Fruit fly (Drosophila melanogaster) whole organism, prepupa: ENCODE measurements around the gene Sos.

Source experiments
- Blimp-1 ChIP-seq: fragments of 200-800 bp; sonication (Bioruptor generic); optimal IDR thresholded peaks from 3 replicates; lab custom pipeline; 2017; ENCODE audit warnings: missing biosample characterization, missing genetic modification characterization, mild to moderate bottlenecking, moderate library complexity, missing genetic modification reagents
- CG10631 ChIP-seq: fragments of 200-800 bp; sonication (Bioruptor generic); optimal IDR thresholded peaks from 2 replicates; lab custom pipeline; 2016; ENCODE audit warnings: missing biosample characterization, missing genetic modification characterization
- CG11294 ChIP-seq: fragments of 200-800 bp; sonication (Bioruptor generic); IDR thresholded peaks from 2 replicates; pipeline ENCODE4 v1.3.6; 2022; ENCODE audit warnings: missing biosample characterization, missing genetic modification characterization
- CG11902 ChIP-seq: fragments of 200-800 bp; sonication (Bioruptor generic); optimal IDR thresholded peaks from 3 replicates; lab custom pipeline; 2016; ENCODE audit warnings: missing biosample characterization, missing genetic modification characterization
- CG15336 ChIP-seq: fragments of 200-800 bp; sonication (Bioruptor generic); IDR thresholded peaks from 2 replicates; pipeline ENCODE4 v1.3.6; 2022; ENCODE audit warnings: missing biosample characterization, missing genetic modification characterization
- CG1621 ChIP-seq: fragments of 200-800 bp; sonication (Bioruptor generic); optimal IDR thresholded peaks from 3 replicates; lab custom pipeline; 2018; ENCODE audit warnings: missing biosample characterization, mild to moderate bottlenecking, missing genetic modification characterization
- CG16779 ChIP-seq: fragments of 200-800 bp; sonication (Bioruptor generic); optimal IDR thresholded peaks from 3 replicates; lab custom pipeline; 2017; ENCODE audit warnings: missing biosample characterization, mild to moderate bottlenecking, missing genetic modification characterization
- CG3032 ChIP-seq: fragments of 200-800 bp; optimal IDR thresholded peaks from 2 replicates; lab custom pipeline; 2019; ENCODE audit warnings: missing biosample characterization, mild to moderate bottlenecking, missing genetic modification characterization, moderate library complexity
- CG31627 ChIP-seq: fragments of 200-800 bp; sonication (Bioruptor generic); optimal IDR thresholded peaks from 3 replicates; lab custom pipeline; 2016; ENCODE audit warnings: missing biosample characterization, missing genetic modification characterization
- CG3919 ChIP-seq: fragments of 200-800 bp; sonication (Bioruptor generic); optimal IDR thresholded peaks from 3 replicates; lab custom pipeline; 2016; ENCODE audit warnings: missing biosample characterization, missing genetic modification characterization
- CG4318 ChIP-seq: fragments of 200-800 bp; sonication (Bioruptor generic); optimal IDR thresholded peaks from 3 replicates; lab custom pipeline; 2017; ENCODE audit warnings: missing biosample characterization, mild to moderate bottlenecking, missing genetic modification characterization
- CG6276 ChIP-seq: fragments of 200-800 bp; sonication (Bioruptor generic); optimal IDR thresholded peaks from 2 replicates; lab custom pipeline; 2017; ENCODE audit warnings: missing biosample characterization, mild to moderate bottlenecking, missing genetic modification characterization
- CG6792 ChIP-seq: fragments of 200-800 bp; sonication (Bioruptor generic); optimal IDR thresholded peaks from 3 replicates; lab custom pipeline; 2016; ENCODE audit warnings: missing biosample characterization, missing genetic modification characterization
- CG6808 ChIP-seq: fragments of 200-800 bp; sonication (Bioruptor generic); optimal IDR thresholded peaks from 3 replicates; lab custom pipeline; 2017; ENCODE audit warnings: missing biosample characterization, missing genetic modification characterization, mild to moderate bottlenecking, moderate library complexity, missing genetic modification reagents
- CG6854 ChIP-seq: fragments of 200-800 bp; sonication (Bioruptor generic); optimal IDR thresholded peaks from 2 replicates; lab custom pipeline; 2017; ENCODE audit warnings: missing biosample characterization, mild to moderate bottlenecking, missing genetic modification characterization
- CG8119 ChIP-seq: fragments of 200-800 bp; sonication (Bioruptor generic); IDR thresholded peaks from 3 replicates; pipeline ENCODE4 v1.3.6; 2022; ENCODE audit warnings: missing biosample characterization, missing genetic modification characterization
- CG8319 ChIP-seq: fragments of 200-800 bp; sonication (Bioruptor generic); optimal IDR thresholded peaks from 3 replicates; lab custom pipeline; 2016; ENCODE audit warnings: missing biosample characterization, missing genetic modification characterization
- CG8632 ChIP-seq: fragments of 200-800 bp; sonication (Bioruptor generic); optimal IDR thresholded peaks from 3 replicates; lab custom pipeline; 2016; ENCODE audit warnings: missing biosample characterization, missing genetic modification characterization
- CG9139 ChIP-seq: fragments of 200-800 bp; sonication (Bioruptor generic); optimal IDR thresholded peaks from 3 replicates; lab custom pipeline; 2017; ENCODE audit warnings: missing biosample characterization, mild to moderate bottlenecking, missing genetic modification characterization
- Eip75B ChIP-seq: fragments of 200-800 bp; sonication (Bioruptor generic); optimal IDR thresholded peaks from 3 replicates; lab custom pipeline; 2016; ENCODE audit warnings: missing biosample characterization, missing genetic modification characterization
- Eip78C ChIP-seq: fragments of 200-800 bp; sonication (Bioruptor generic); peaks from one replicate; lab custom pipeline; 2016; ENCODE audit warnings: missing biosample characterization, missing genetic modification characterization
- Eip93F ChIP-seq: fragments of 200-800 bp; sonication (Bioruptor generic); optimal IDR thresholded peaks from 2 replicates; lab custom pipeline; 2016; ENCODE audit warnings: missing biosample characterization, mild to moderate bottlenecking, missing genetic modification characterization
- Ets21C ChIP-seq: fragments of 200-800 bp; sonication (Bioruptor generic); optimal IDR thresholded peaks from 3 replicates; lab custom pipeline; 2016; ENCODE audit warnings: missing biosample characterization, missing genetic modification characterization
- Ets96B ChIP-seq: fragments of 200-800 bp; optimal IDR thresholded peaks from 2 replicates; lab custom pipeline; 2019; ENCODE audit warnings: missing biosample characterization, mild to moderate bottlenecking, missing genetic modification characterization, moderate library complexity
- Gug ChIP-seq: fragments of 200-800 bp; sonication (Bioruptor generic); IDR thresholded peaks from 2 replicates; pipeline ENCODE4 v1.3.6; 2022; ENCODE audit warnings: missing biosample characterization, missing genetic modification characterization
- Hr39 ChIP-seq: fragments of 200-800 bp; sonication (Bioruptor generic); optimal IDR thresholded peaks from 2 replicates; lab custom pipeline; 2016; ENCODE audit warnings: missing biosample characterization, missing genetic modification characterization
- Hr4 ChIP-seq: fragments of 200-800 bp; sonication (Bioruptor generic); optimal IDR thresholded peaks from 3 replicates; lab custom pipeline; 2016; ENCODE audit warnings: missing biosample characterization, missing genetic modification characterization
- Met ChIP-seq: fragments of 200-800 bp; sonication (Bioruptor generic); optimal IDR thresholded peaks from 3 replicates; lab custom pipeline; 2016; ENCODE audit warnings: missing biosample characterization, missing genetic modification characterization
- OdsH ChIP-seq: fragments of 200-800 bp; sonication (Bioruptor generic); optimal IDR thresholded peaks from 3 replicates; lab custom pipeline; 2016; ENCODE audit warnings: missing biosample characterization, missing genetic modification characterization
- Smox ChIP-seq: fragments of 200-800 bp; sonication (Bioruptor generic); optimal IDR thresholded peaks from 3 replicates; lab custom pipeline; 2016; ENCODE audit warnings: missing biosample characterization, missing genetic modification characterization
- Sox102F ChIP-seq: fragments of 200-800 bp; sonication (Bioruptor generic); optimal IDR thresholded peaks from 2 replicates; lab custom pipeline; 2016; ENCODE audit warnings: missing biosample characterization, mild to moderate bottlenecking, missing genetic modification characterization
- Sox14 ChIP-seq: fragments of 200-800 bp; sonication (Bioruptor generic); optimal IDR thresholded peaks from 3 replicates; lab custom pipeline; 2016; ENCODE audit warnings: missing biosample characterization, missing genetic modification characterization
- Sox15 ChIP-seq: fragments of 200-800 bp; sonication (Bioruptor generic); optimal IDR thresholded peaks from 3 replicates; lab custom pipeline; 2016; ENCODE audit warnings: missing biosample characterization, missing genetic modification characterization
- achi ChIP-seq: fragments of 200-800 bp; sonication (Bioruptor generic); optimal IDR thresholded peaks from 3 replicates; lab custom pipeline; 2016; ENCODE audit warnings: missing biosample characterization, missing genetic modification characterization
- acj6 ChIP-seq: fragments of 200-800 bp; sonication (Bioruptor generic); optimal IDR thresholded peaks from 3 replicates; lab custom pipeline; 2016; ENCODE audit warnings: missing biosample characterization, missing genetic modification characterization
- dac ChIP-seq: fragments of 200-800 bp; sonication (Bioruptor generic); optimal IDR thresholded peaks from 2 replicates; lab custom pipeline; 2017; ENCODE audit warnings: missing biosample characterization, mild to moderate bottlenecking, missing genetic modification characterization
- dsx ChIP-seq: fragments of 200-800 bp; optimal IDR thresholded peaks from 3 replicates; lab custom pipeline; 2019; ENCODE audit warnings: missing biosample characterization, mild to moderate bottlenecking, missing genetic modification characterization, moderate library complexity; ENCODE audit not compliant: poor library complexity, severe bottlenecking
- eg ChIP-seq: fragments of 200-800 bp; sonication (Bioruptor generic); IDR thresholded peaks from 3 replicates; pipeline ENCODE4 v1.3.6; 2022; ENCODE audit warnings: missing biosample characterization, missing genetic modification characterization
- esn ChIP-seq: fragments of 200-800 bp; sonication (Bioruptor generic); optimal IDR thresholded peaks from 2 replicates; lab custom pipeline; 2016; ENCODE audit warnings: missing biosample characterization, mild to moderate bottlenecking, missing genetic modification characterization, moderate library complexity
- fd59A ChIP-seq: fragments of 200-800 bp; sonication (Bioruptor generic); optimal IDR thresholded peaks from 2 replicates; lab custom pipeline; 2017; ENCODE audit warnings: missing biosample characterization, mild to moderate bottlenecking, missing genetic modification characterization, missing genetic modification reagents
- fd85E ChIP-seq: fragments of 200-800 bp; sonication (Bioruptor generic); optimal IDR thresholded peaks from 3 replicates; lab custom pipeline; 2016; ENCODE audit warnings: missing biosample characterization, missing genetic modification characterization
- fkh ChIP-seq: fragments of 200-800 bp; sonication (Bioruptor generic); optimal IDR thresholded peaks from 3 replicates; lab custom pipeline; 2017; ENCODE audit warnings: missing biosample characterization, mild to moderate bottlenecking, missing genetic modification characterization, moderate library complexity
- lz ChIP-seq: fragments of 200-800 bp; sonication (Bioruptor generic); optimal IDR thresholded peaks from 3 replicates; lab custom pipeline; 2016; ENCODE audit warnings: missing biosample characterization, missing genetic modification characterization
- net ChIP-seq: fragments of 200-800 bp; sonication (Bioruptor generic); optimal IDR thresholded peaks from 3 replicates; lab custom pipeline; 2016; ENCODE audit warnings: missing biosample characterization, missing genetic modification characterization
- pdm3 ChIP-seq: fragments of 200-800 bp; sonication (Bioruptor generic); optimal IDR thresholded peaks from 3 replicates; lab custom pipeline; 2016; ENCODE audit warnings: missing biosample characterization, missing genetic modification characterization
- salr ChIP-seq, 2 experiments: fragments of 200-800 bp; sonication (Bioruptor generic); optimal IDR thresholded peaks; 3 replicates each; lab custom pipeline; 2016 to 2018; ENCODE audit warnings: missing biosample characterization in 2 of 2, missing genetic modification characterization in 2 of 2, mild to moderate bottlenecking in 1 of 2
- spab ChIP-seq: fragments of 200-800 bp; sonication (Bioruptor generic); optimal IDR thresholded peaks from 2 replicates; lab custom pipeline; 2017; ENCODE audit warnings: missing biosample characterization, mild to moderate bottlenecking, missing genetic modification characterization, missing genetic modification reagents
- ss ChIP-seq, 2 experiments: fragments of 200-800 bp; sonication (Bioruptor generic); optimal IDR thresholded peaks; 2 replicates in 1 of 2; 3 replicates in 1 of 2; lab custom pipeline; 2017 to 2018; ENCODE audit warnings: mild to moderate bottlenecking in 2 of 2, missing biosample characterization in 2 of 2, missing genetic modification characterization in 2 of 2, moderate library complexity in 1 of 2
- vri ChIP-seq: fragments of 200-800 bp; sonication (Bioruptor generic); optimal IDR thresholded peaks from 3 replicates; lab custom pipeline; 2016; ENCODE audit warnings: missing biosample characterization, mild to moderate bottlenecking, missing genetic modification characterization

Gene Sos

dm6 chr2L:13835002-13835910 is 21.6 kb downstream of the Sos start, which contains the start of the genes mRpS23 and CenG1A:
TSS of gene mRpS23 (minus strand) at chr2L:13835072.
TSS of gene CenG1A (plus strand) at chr2L:13835564.
- peak; percentile 100 for TF ChIP-seq fd59A (GFP tag; lab: Kevin White, UChicago)
- peak; percentile 100 for TF ChIP-seq Gug (GFP tag; lab: Robert Waterston, UW)
- TF ChIP-seq CG3919 (GFP tag; lab: Kevin White, UChicago): peak; percentile 100
- TF ChIP-seq CG11902: peak; percentile 99
- peak; percentile 99 for TF ChIP-seq fd85E (GFP tag; lab: Kevin White, UChicago)
- peak; percentile 100 for TF ChIP-seq esn (GFP tag; lab: Kevin White, UChicago)
- TF ChIP-seq Eip93F (GFP tag; lab: Kevin White, UChicago): peak; percentile 100
- peak; percentile 99 for TF ChIP-seq dsx
- TF ChIP-seq CG6792 (GFP tag; lab: Kevin White, UChicago): peak; percentile 100
- peak; percentile 100 for TF ChIP-seq Ets96B (tag; lab: Kevin White, UChicago)
- peak; percentile 100 for TF ChIP-seq vri (GFP tag; lab: Kevin White, UChicago)
- peak; percentile 99 for TF ChIP-seq CG16779 (tag; lab: Kevin White, UChicago)
- peak; percentile 100 for TF ChIP-seq CG8632 (GFP tag; lab: Kevin White, UChicago)
- TF ChIP-seq Sox14 (GFP tag; lab: Kevin White, UChicago): peak; percentile 100
- peak; percentile 99 for TF ChIP-seq dac
- peak; percentile 99 for TF ChIP-seq achi
- peak; percentile 100 for TF ChIP-seq lz (GFP tag; lab: Kevin White, UChicago)
- TF ChIP-seq Hr4 (GFP tag; lab: Kevin White, UChicago): peak; percentile 100
- TF ChIP-seq CG4318 (GFP tag; lab: Kevin White, UChicago): peak; percentile 100
- TF ChIP-seq Blimp-1 (GFP tag; lab: Kevin White, UChicago): peak; percentile 98
- peak; percentile 100 for TF ChIP-seq Hr39
- peak; percentile 100 for TF ChIP-seq CG1621 (tag; lab: Kevin White, UChicago)
- TF ChIP-seq fkh (GFP tag; lab: Kevin White, UChicago): peak; percentile 97
- TF ChIP-seq Ets21C (GFP tag; lab: Kevin White, UChicago): peak; percentile 100
- TF ChIP-seq CG6276 (GFP tag; lab: Kevin White, UChicago): peak; percentile 100
- TF ChIP-seq CG15336 (GFP tag; lab: Robert Waterston, UW): peak; percentile 100
- peak; percentile 100 for TF ChIP-seq CG11294
- peak; percentile 100 for TF ChIP-seq Eip75B (GFP tag; lab: Kevin White, UChicago)
- TF ChIP-seq Sox15 (GFP tag; lab: Kevin White, UChicago): peak; percentile 100
- peak; percentile 100 for TF ChIP-seq eg (GFP tag; lab: Robert Waterston, UW)
- TF ChIP-seq CG8119 (GFP tag; lab: Robert Waterston, UW): peak; percentile 100
- TF ChIP-seq CG10631 (GFP tag; lab: Kevin White, UChicago): peak; percentile 100
- TF ChIP-seq CG8319: peak; percentile 100
- peak; percentile 100 for TF ChIP-seq Eip78C (GFP tag; lab: Kevin White, UChicago)
- peak; percentile 99 for TF ChIP-seq CG9139 (GFP tag; lab: Kevin White, UChicago)
- peak; percentile 100 for TF ChIP-seq net
- TF ChIP-seq pdm3 (GFP tag; lab: Kevin White, UChicago): peak; percentile 100
- peak; percentile 100 for TF ChIP-seq spab (GFP tag; lab: Kevin White, UChicago)
- TF ChIP-seq CG6808 (GFP tag; lab: Kevin White, UChicago): peak; percentile 99
- peak; percentile 100 for TF ChIP-seq Sox102F (GFP tag; lab: Kevin White, UChicago)
- peak; percentile 100 for TF ChIP-seq salr (GFP tag; optimal IDR thresholded peaks at IDR 0.05; lab: Kevin White, UChicago)
- TF ChIP-seq Smox (GFP tag; lab: Kevin White, UChicago): peak; percentile 100
- TF ChIP-seq CG6854 (GFP tag; lab: Kevin White, UChicago): peak; percentile 100
- TF ChIP-seq CG3032: peak; percentile 100
- peak; percentile 100 for TF ChIP-seq OdsH (GFP tag; lab: Kevin White, UChicago)
- TF ChIP-seq acj6 (GFP tag; lab: Kevin White, UChicago): peak; percentile 100
- TF ChIP-seq Met (GFP tag; lab: Kevin White, UChicago): peak; percentile 100
- peak; percentile 100 for TF ChIP-seq CG31627 (GFP tag; lab: Kevin White, UChicago)
- TF ChIP-seq ss (GFP tag; optimal IDR thresholded peaks at IDR 0.05; lab: Kevin White, UChicago): peak; percentile 100
